Fruit fly (Drosophila melanogaster) whole organism, embryonic: ENCODE measurements around the gene CG14696.

Source experiments
- CG4617 ChIP-seq: fragments of 200-800 bp; sonication (Bioruptor generic); optimal IDR thresholded peaks from 3 replicates; lab custom pipeline; 2016; ENCODE audit warnings: missing biosample characterization, missing genetic modification characterization, borderline replicate concordance
- gcm2 ChIP-seq: fragments of 200-800 bp; sonication (Bioruptor generic); optimal IDR thresholded peaks from 2 replicates; lab custom pipeline; 2016; ENCODE audit warnings: missing biosample characterization, missing genetic modification characterization

DNA sequence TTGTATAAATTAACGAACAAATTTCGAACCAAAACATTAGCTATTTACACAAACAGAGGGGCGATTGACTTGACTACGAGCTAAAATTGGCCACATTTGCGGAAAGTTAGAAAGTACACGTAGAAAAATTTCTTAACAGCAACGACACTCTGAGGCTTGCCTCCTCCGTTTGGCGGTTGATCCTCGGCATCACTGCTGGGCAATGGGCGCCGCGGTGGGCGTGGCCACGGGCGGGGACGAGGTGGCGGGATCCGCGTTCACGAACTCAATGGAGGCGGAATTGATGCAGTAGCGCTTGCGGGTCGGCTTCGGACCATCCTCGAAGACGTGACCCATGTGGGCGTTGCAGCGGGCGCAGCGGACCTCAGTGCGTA lies 21.4 kb downstream of the CG14696 start:
- no peak for TF ChIP-seq CG4617 (GFP tag; lab: Kevin White, UChicago)
- no peak for TF ChIP-seq gcm2 (GFP tag; lab: Kevin White, UChicago)
